Worm (Caenorhabditis elegans) whole organism, young adult: ENCODE results near the gene F25B5.5.
A peak's percentile ranks its signal among the peaks of the same experiment; 100 is the strongest.

Experiments
- B0019.2 ChIP-seq: fragments of 200-800 bp; sonication (Bioruptor generic); conservative IDR thresholded peaks from 2 replicates; pipeline ENCODE4 v1.3.6; 2022; ENCODE audit warnings: missing genetic modification reagents, missing genetic modification characterization, missing compliant biosample characterization
- D2030.7 ChIP-seq: fragments of 200-800 bp; sonication (Bioruptor generic); IDR thresholded peaks from 2 replicates; pipeline ENCODE4 v1.3.6; 2022; ENCODE audit warnings: missing genetic modification reagents, missing genetic modification characterization, missing compliant biosample characterization
- F10E7.11 ChIP-seq: sonication (generic microtip); optimal IDR thresholded peaks from 2 replicates; lab custom pipeline; 2017; ENCODE audit warnings: mild to moderate bottlenecking, missing genetic modification characterization, moderate library complexity, missing compliant biosample characterization
- F33H1.4 ChIP-seq: fragments of 200-800 bp; sonication (Bioruptor generic); IDR thresholded peaks from 2 replicates; pipeline ENCODE4 v1.3.6; 2022; ENCODE audit warnings: missing genetic modification reagents, missing genetic modification characterization, missing compliant biosample characterization
- F37B4.10 ChIP-seq: fragments of 200-800 bp; sonication (Bioruptor generic); IDR thresholded peaks from 2 replicates; pipeline ENCODE4 v1.3.6; 2022; ENCODE audit warnings: missing genetic modification characterization, missing compliant biosample characterization
- F39B2.1 ChIP-seq: fragments of 200-800 bp; sonication (Bioruptor generic); IDR thresholded peaks from 2 replicates; pipeline ENCODE4 v1.3.6; 2022; ENCODE audit warnings: missing genetic modification reagents, missing genetic modification characterization, missing compliant biosample characterization
- F57A8.1 ChIP-seq: fragments of 200-800 bp; sonication (Bioruptor generic); optimal IDR thresholded peaks from 2 replicates; lab custom pipeline; 2018; ENCODE audit warnings: mild to moderate bottlenecking, missing genetic modification characterization, moderate library complexity, missing compliant biosample characterization
- Y79H2A.3 ChIP-seq: fragments of 200-800 bp; sonication (Bioruptor generic); conservative IDR thresholded peaks from 2 replicates; pipeline ENCODE4 v1.3.6; 2022; ENCODE audit warnings: missing genetic modification reagents, missing genetic modification characterization, missing compliant biosample characterization
- atf-7 ChIP-seq: sonication (generic microtip); optimal IDR thresholded peaks from 2 replicates; lab custom pipeline; 2017; ENCODE audit warnings: mild to moderate bottlenecking, missing genetic modification characterization, missing compliant biosample characterization
- athp-1 ChIP-seq: sonication (generic microtip); optimal IDR thresholded peaks from 2 replicates; lab custom pipeline; 2017; ENCODE audit warnings: mild to moderate bottlenecking, missing genetic modification characterization, missing compliant biosample characterization
- attf-3 ChIP-seq: fragments of 200-800 bp; sonication (Bioruptor generic); conservative IDR thresholded peaks from 2 replicates; pipeline ENCODE4 v1.3.6; 2022; ENCODE audit warnings: missing genetic modification reagents, missing genetic modification characterization, missing compliant biosample characterization
- bed-2 ChIP-seq: fragments of 200-800 bp; sonication (Bioruptor generic); IDR thresholded peaks from 2 replicates; pipeline ENCODE4 v1.3.6; 2022; ENCODE audit warnings: missing genetic modification reagents, missing genetic modification characterization, missing compliant biosample characterization
- cebp-1 ChIP-seq, 2 experiments: fragments of 200-800 bp in 1 of 2; sonication (Bioruptor generic) in 1 of 2; sonication (generic microtip) in 1 of 2; IDR thresholded peaks in 1 of 2; optimal IDR thresholded peaks in 1 of 2; 2 replicates each; pipeline versions ENCODE4 v1.3.6 to Lab custom; 2017 to 2022; ENCODE audit warnings: missing compliant biosample characterization in 2 of 2, missing genetic modification characterization in 2 of 2, mild to moderate bottlenecking in 1 of 2, missing genetic modification reagents in 1 of 2, moderate library complexity in 1 of 2
- efl-1 ChIP-seq: fragments of 150-350 bp; optimal IDR thresholded peaks from 2 replicates; lab custom pipeline; 2014; ENCODE audit warnings: missing biosample characterization, missing genetic modification reagents, missing genetic modification characterization
- egl-44 ChIP-seq: fragments of 200-800 bp; sonication (Bioruptor generic); IDR thresholded peaks from 2 replicates; pipeline ENCODE4 v1.3.6; 2022; ENCODE audit warnings: missing genetic modification reagents, missing genetic modification characterization, missing compliant biosample characterization
- fkh-3 ChIP-seq: sonication (generic microtip); optimal IDR thresholded peaks from 2 replicates; lab custom pipeline; 2016; ENCODE audit warnings: mild to moderate bottlenecking, missing genetic modification characterization, missing compliant biosample characterization
- hlh-26 ChIP-seq: fragments of 200-800 bp; sonication (Bioruptor generic); conservative IDR thresholded peaks from 2 replicates; pipeline ENCODE4 v1.3.6; 2022; ENCODE audit warnings: missing genetic modification reagents, missing genetic modification characterization, missing compliant biosample characterization
- hmg-1.2 ChIP-seq: fragments of 200-800 bp; sonication (Bioruptor generic); IDR thresholded peaks from 2 replicates; pipeline ENCODE4 v1.3.6; 2022; ENCODE audit warnings: missing genetic modification reagents, missing genetic modification characterization, missing compliant biosample characterization
- let-607 ChIP-seq, 2 experiments: fragments of 200-800 bp in 1 of 2; sonication (Bioruptor generic) in 1 of 2; sonication (generic microtip) in 1 of 2; optimal IDR thresholded peaks; 2 replicates each; lab custom pipeline; 2016 to 2018; ENCODE audit warnings: mild to moderate bottlenecking in 2 of 2, missing compliant biosample characterization in 2 of 2, missing genetic modification characterization in 2 of 2, moderate library complexity in 2 of 2, missing genotype in 1 of 2
- lin-35 ChIP-seq, 3 experiments: fragments of 150-350 bp in 2 of 3; sonication (generic microtip) in 1 of 3; optimal IDR thresholded peaks; 2 replicates each; lab custom pipeline; 2014 to 2018; ENCODE audit warnings: missing biosample characterization in 3 of 3, missing genetic modification characterization in 3 of 3, missing genetic modification reagents in 3 of 3
- lin-40 ChIP-seq: sonication (generic microtip); optimal IDR thresholded peaks from 2 replicates; lab custom pipeline; 2016; ENCODE audit warnings: missing genetic modification characterization, mild to moderate bottlenecking, missing compliant biosample characterization, missing genotype, missing genetic modification reagents
- rec-8 ChIP-seq, 2 experiments: sonication (generic microtip); optimal IDR thresholded peaks; 2 replicates each; lab custom pipeline; 2016; ENCODE audit warnings: mild to moderate bottlenecking in 2 of 2, missing genetic modification characterization in 2 of 2, missing genetic modification reagents in 2 of 2, missing genotype in 2 of 2, missing biosample characterization in 1 of 2, missing compliant biosample characterization in 1 of 2, moderate library complexity in 1 of 2
- repo-1 ChIP-seq: sonication (generic microtip); optimal IDR thresholded peaks from 2 replicates; lab custom pipeline; 2017; ENCODE audit warnings: mild to moderate bottlenecking, missing genetic modification characterization, missing compliant biosample characterization
- sdz-38 ChIP-seq: sonication (generic microtip); optimal IDR thresholded peaks from 2 replicates; lab custom pipeline; 2016; ENCODE audit warnings: missing genotype, missing genetic modification characterization, missing compliant biosample characterization
- sea-2 ChIP-seq: fragments of 200-800 bp; sonication (Bioruptor generic); IDR thresholded peaks from 2 replicates; pipeline ENCODE4 v1.3.6; 2022; ENCODE audit warnings: missing genetic modification characterization, missing compliant biosample characterization
- snpc-1.3 ChIP-seq: sonication (generic microtip); optimal IDR thresholded peaks from 2 replicates; lab custom pipeline; 2017; ENCODE audit warnings: missing genetic modification characterization, mild to moderate bottlenecking, missing compliant biosample characterization, antibody characterized with exemption, moderate library complexity, missing genotype, missing genetic modification reagents; ENCODE audit not compliant: insufficient read depth
- tbp1 ChIP-seq: fragments of 200-800 bp; sonication (Bioruptor generic); optimal IDR thresholded peaks from 2 replicates; lab custom pipeline; 2018; ENCODE audit warnings: mild to moderate bottlenecking, missing genetic modification characterization, missing compliant biosample characterization
- tbx-9 ChIP-seq: sonication (generic microtip); optimal IDR thresholded peaks from 2 replicates; lab custom pipeline; 2016; ENCODE audit warnings: borderline replicate concordance, missing genetic modification characterization, inconsistent platforms, missing compliant biosample characterization
- ztf-25 ChIP-seq: fragments of 200-800 bp; sonication (Bioruptor generic); IDR thresholded peaks from 2 replicates; pipeline ENCODE4 v1.3.6; 2022; ENCODE audit warnings: missing genetic modification reagents, missing genetic modification characterization, missing compliant biosample characterization
- ztf-6 ChIP-seq: fragments of 200-800 bp; sonication (Bioruptor generic); IDR thresholded peaks from 2 replicates; pipeline ENCODE4 v1.3.6; 2022; ENCODE audit warnings: missing genetic modification reagents, missing genetic modification characterization, missing compliant biosample characterization

F25B5.5 gene

ce11 chrIII:5980274-5980918 lies 34.5 kb upstream of the F25B5.5 start:
- TF ChIP-seq repo-1 (tag; lab: Kevin White, UChicago) (no peak), hmg-1.2 (GFP tag; lab: Robert Waterston, UW) (peak; percentile 66; the same call in 1 of the 2 replicates)
- TF ChIP-seq, all 124 proteins: peak for 1

- TF ChIP-seq cebp-1 (GFP tag; IDR thresholded peaks at IDR 0.05; lab: Robert Waterston, UW) (no peak), cebp-1 (tag; optimal IDR thresholded peaks at IDR 0.05; lab: Kevin White, UChicago) (no peak), snpc-1.3 (tag; lab: Kevin White, UChicago) (no peak), Y79H2A.3 (GFP tag; lab: Robert Waterston, UW) (no peak), B0019.2 (GFP tag; lab: Robert Waterston, UW) (no peak), F37B4.10 (GFP tag; lab: Robert Waterston, UW) (no peak), efl-1 (GFP tag; lab: Kevin White, UChicago) (no peak), tbx-9 (tag; lab: Kevin White, UChicago) (no peak), ztf-25 (GFP tag; lab: Robert Waterston, UW) (no peak), rec-8 (tag; optimal IDR thresholded peaks at IDR 0.05; lab: Kevin White, UChicago) (no peak), F33H1.4 (GFP tag; lab: Robert Waterston, UW) (no peak), atf-7 (tag; lab: Kevin White, UChicago) (no peak)
These were observed 30.1 kb upstream of the F25B5.5 start for ce11 chrIII:5976021-5976420.

- TF ChIP-seq fkh-3 (tag; lab: Kevin White, UChicago) (no peak), sea-2 (GFP tag; lab: Robert Waterston, UW) (no peak), sdz-38 (tag; lab: Kevin White, UChicago) (no peak), F57A8.1 (GFP tag; lab: Kevin White, UChicago) (no peak), attf-3 (GFP tag; lab: Robert Waterston, UW) (no peak), bed-2 (GFP tag; lab: Robert Waterston, UW) (no peak)
- TF ChIP-seq, all 124 proteins: peak for 0
These were observed 29.2 kb upstream of the F25B5.5 start, which contains the start of gene mlp-1 for ce11 chrIII:5975005-5975730. Gene mlp-1 (minus strand): TSS chrIII:5975055.

ce11 chrIII:5967640-5968039 lies 21.7 kb upstream of the F25B5.5 start:
- no peak for TF ChIP-seq hlh-26 (GFP tag; lab: Robert Waterston, UW)
- TF ChIP-seq egl-44 (GFP tag; lab: Robert Waterston, UW), result no peak
- TF ChIP-seq lin-35 (GFP tag; optimal IDR thresholded peaks at IDR 0.05; lab: Kevin White, UChicago), result no peak
- TF ChIP-seq D2030.7 (GFP tag; lab: Robert Waterston, UW), result no peak
- TF ChIP-seq F39B2.1 (GFP tag; lab: Robert Waterston, UW), result no peak
- TF ChIP-seq athp-1 (tag; lab: Kevin White, UChicago), result no peak
- TF ChIP-seq F10E7.11 (tag; lab: Kevin White, UChicago), result no peak
- no peak for TF ChIP-seq tbp1 (GFP tag; lab: Kevin White, UChicago)
- no peak for TF ChIP-seq let-607 (tag; optimal IDR thresholded peaks at IDR 0.05; lab: Kevin White, UChicago)
- no peak for TF ChIP-seq ztf-6 (GFP tag; lab: Robert Waterston, UW)
- TF ChIP-seq lin-40, result no peak
- TF ChIP-seq, all 124 proteins: peak for 0
